Worm (Caenorhabditis elegans): ENCODE results near the gene ref-2.

ref-2 gene

DNA sequence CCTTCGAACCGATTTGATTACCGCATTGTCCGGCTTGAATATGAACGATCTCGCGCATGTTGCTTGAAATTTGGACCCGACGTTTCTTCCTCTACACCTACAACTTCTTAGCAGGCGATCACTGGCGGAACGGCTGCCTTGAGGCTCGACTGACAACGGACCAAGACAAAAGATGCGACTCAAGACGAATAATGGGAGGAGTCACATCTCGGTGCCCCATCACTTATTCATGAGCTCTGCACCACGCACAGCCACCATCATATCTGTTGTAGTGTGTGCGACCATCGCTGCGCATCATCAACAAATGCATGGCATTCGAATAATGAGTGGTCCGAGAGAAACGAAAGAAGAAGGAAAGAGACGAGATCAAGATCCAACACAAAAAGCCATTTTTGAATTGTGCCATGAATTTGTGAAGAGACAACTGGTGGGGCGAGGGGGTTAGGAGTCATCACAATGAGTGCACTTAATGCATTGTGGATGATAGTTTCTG is 32.5 kb downstream of the ref-2 start, which contains the start of gene mec-7:
Gene mec-7, minus strand, starts transcription at position 181 of the 493 bp plus-strand sequence.
- TF ChIP-seq flt-1 (GFP tag; IDR thresholded peaks at IDR 0.05) (no peak), ref-1 (GFP tag; conservative IDR thresholded peaks at IDR 0.05) (no peak), cog-1 (tag; optimal IDR thresholded peaks at IDR 0.05) (no peak), med-1 (GFP tag; optimal IDR thresholded peaks at IDR 0.05; ENCODE audit: insufficient read depth) (no peak), ztf-29 (GFP tag; IDR thresholded peaks at IDR 0.05) (no peak), klf-2 (GFP tag; conservative IDR thresholded peaks at IDR 0.05) (no peak), T22C8.4 (GFP tag; IDR thresholded peaks at IDR 0.05) (no peak), tab-1 (GFP tag; IDR thresholded peaks at IDR 0.05) (no peak), ztf-23 (GFP tag; IDR thresholded peaks at IDR 0.05) (no peak)

DNA sequence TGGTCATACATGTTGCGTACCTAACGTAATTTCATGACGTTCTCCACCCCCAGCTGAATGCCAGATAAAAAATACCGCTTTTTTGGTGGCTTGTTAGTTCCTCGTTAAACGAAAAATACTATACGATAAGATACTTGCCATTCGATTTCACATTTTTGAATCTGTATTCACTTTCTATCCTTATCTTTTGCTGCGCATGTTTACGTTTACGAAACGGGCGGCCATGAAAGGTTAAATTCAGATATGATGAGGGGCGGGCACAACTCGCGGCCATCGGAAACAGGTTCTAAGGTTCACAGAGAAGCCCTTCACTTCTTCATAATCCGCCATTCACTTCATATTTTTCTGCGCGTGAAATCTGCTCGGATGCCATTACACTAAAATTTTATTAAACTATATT is 34.7 kb downstream of the ref-2 start:
- TF ChIP-seq ztf-23 (GFP tag; IDR thresholded peaks at IDR 0.05) = no peak
- no peak for TF ChIP-seq klf-2 (GFP tag; conservative IDR thresholded peaks at IDR 0.05)
- no peak for TF ChIP-seq tab-1 (GFP tag; IDR thresholded peaks at IDR 0.05)
- TF ChIP-seq ztf-29 (GFP tag; IDR thresholded peaks at IDR 0.05) = no peak

DNA sequence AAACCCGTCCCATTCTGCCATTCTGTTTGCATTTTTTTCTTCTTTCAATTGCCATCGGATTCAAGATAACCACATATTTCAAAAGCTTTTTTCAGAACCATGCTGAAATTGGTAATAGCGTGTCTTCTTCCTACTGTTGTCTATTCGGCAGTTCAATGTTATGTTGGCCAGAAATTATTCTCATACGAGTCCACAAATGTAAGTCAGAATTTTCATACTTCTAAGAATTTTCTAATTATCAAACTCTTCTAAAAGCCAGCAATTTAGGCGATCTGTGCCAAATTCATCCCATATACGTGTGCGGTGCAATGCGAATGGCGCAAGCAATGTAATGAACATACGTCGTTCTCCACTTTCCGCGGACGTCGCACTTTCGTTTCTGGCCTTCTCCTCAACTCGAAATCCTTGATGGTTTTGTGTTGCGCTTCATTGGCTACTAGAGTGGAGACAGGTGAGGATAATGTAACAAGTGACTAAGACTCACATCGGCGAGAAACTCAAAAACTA is 35.5 kb downstream of the ref-2 start, which contains the start of gene ZK154.1:
Gene ZK154.1, plus strand, starts transcription at position 51 of the 507 bp plus-strand sequence.
- TF ChIP-seq klf-2 (GFP tag; conservative IDR thresholded peaks at IDR 0.05) (no peak), ref-1 (GFP tag; conservative IDR thresholded peaks at IDR 0.05) (no peak), med-1 (GFP tag; optimal IDR thresholded peaks at IDR 0.05; ENCODE audit: insufficient read depth) (no peak), ztf-29 (GFP tag; IDR thresholded peaks at IDR 0.05) (no peak)

DNA sequence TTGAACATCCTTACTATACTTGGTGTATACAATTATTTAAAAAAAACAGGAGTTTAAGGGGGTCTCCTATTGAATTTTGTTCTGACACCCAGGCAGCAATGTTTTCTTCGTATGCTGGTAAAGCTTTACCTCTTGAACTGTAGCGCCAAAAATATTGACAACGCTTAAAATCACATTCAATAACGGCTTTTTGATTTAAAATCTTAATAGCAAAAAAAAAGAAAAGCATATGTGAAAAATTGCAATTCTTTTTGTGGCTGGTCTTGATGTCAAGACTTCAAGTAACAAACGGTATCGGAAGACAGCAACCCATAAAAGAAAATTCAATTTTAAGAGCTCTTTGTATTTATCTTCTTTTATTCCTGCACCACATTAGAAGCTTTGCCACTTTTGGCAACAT is 37.8 kb downstream of the ref-2 start:
- no peak for TF ChIP-seq tab-1 (GFP tag; IDR thresholded peaks at IDR 0.05)
- no peak for TF ChIP-seq ztf-23 (GFP tag; IDR thresholded peaks at IDR 0.05)
- no peak for TF ChIP-seq med-1 (GFP tag; optimal IDR thresholded peaks at IDR 0.05; ENCODE audit: insufficient read depth)
- TF ChIP-seq T22C8.4 (GFP tag; IDR thresholded peaks at IDR 0.05) = no peak
- no peak for TF ChIP-seq cog-1 (tag; optimal IDR thresholded peaks at IDR 0.05)
- no peak for TF ChIP-seq klf-2 (GFP tag; conservative IDR thresholded peaks at IDR 0.05)
- TF ChIP-seq flt-1 (GFP tag; IDR thresholded peaks at IDR 0.05) = no peak
- no peak for TF ChIP-seq ref-1 (GFP tag; conservative IDR thresholded peaks at IDR 0.05)
- TF ChIP-seq ztf-29 (GFP tag; IDR thresholded peaks at IDR 0.05) = no peak

DNA sequence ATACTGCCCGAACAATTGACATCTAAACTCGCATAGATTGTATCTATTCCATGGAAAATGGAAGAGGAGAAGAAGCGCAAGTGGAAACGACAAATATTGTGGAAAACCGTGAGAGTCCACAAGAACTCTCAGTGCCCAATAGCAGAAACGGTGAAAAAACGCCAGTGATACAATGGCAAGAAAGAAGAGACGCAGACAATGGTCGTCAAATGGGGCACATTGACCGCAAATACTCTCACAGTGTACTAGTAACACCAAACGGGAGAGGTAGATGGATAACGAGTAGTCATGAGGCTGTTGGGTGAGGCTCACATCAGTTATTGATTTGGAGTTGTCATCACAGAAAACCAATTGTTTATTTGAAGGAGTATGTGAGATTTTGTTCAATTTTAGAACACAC is 38.4 kb downstream of the ref-2 start, which contains the start of gene ZK154.4:
Gene ZK154.4, minus strand, starts transcription at position 27 of the 400 bp plus-strand sequence.
- TF ChIP-seq T22C8.4 (GFP tag; IDR thresholded peaks at IDR 0.05) (no peak), ztf-23 (GFP tag; IDR thresholded peaks at IDR 0.05) (no peak), klf-2 (GFP tag; conservative IDR thresholded peaks at IDR 0.05) (no peak), cog-1 (tag; optimal IDR thresholded peaks at IDR 0.05) (no peak), ref-1 (GFP tag; conservative IDR thresholded peaks at IDR 0.05) (no peak), med-1 (GFP tag; optimal IDR thresholded peaks at IDR 0.05; ENCODE audit: insufficient read depth) (no peak)

DNA sequence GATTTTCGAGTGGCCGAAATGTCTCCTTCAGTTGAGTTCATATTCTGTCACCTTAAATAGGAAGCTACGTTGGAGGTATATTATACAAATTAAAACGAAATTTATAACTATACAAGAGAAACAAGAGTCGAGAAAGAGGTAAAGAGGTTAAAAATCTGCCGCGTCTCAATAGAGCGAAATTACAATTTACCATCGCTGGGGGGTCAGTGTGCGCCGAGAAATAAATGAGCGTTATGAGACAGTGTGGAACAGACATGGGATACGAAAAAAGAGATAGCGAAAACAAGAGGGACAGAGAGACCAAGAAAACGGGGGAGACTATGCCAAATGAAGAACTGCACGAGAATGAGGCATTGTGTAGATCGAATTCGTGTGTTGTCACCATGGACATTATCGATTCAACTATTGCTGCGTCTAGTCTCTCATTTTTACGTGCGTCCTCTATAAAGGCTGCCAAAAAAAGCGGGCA is 43.9 kb downstream of the ref-2 start, which contains the start of gene ZK154.5:
Gene ZK154.5, minus strand, starts transcription at position 51 of the 469 bp plus-strand sequence.
- 0 out of 2 replicates have a peak, but pooled peaks have one; percentile 34 for TF ChIP-seq T22C8.4 (GFP tag; IDR thresholded peaks at IDR 0.05)
- 0 out of 2 replicates have a peak, but pooled peaks have one; percentile 45 for TF ChIP-seq flt-1 (GFP tag; IDR thresholded peaks at IDR 0.05)
- no peak for TF ChIP-seq ztf-29 (GFP tag; IDR thresholded peaks at IDR 0.05)
- no peak for TF ChIP-seq ref-1 (GFP tag; conservative IDR thresholded peaks at IDR 0.05)
- no peak for TF ChIP-seq med-1 (GFP tag; optimal IDR thresholded peaks at IDR 0.05; ENCODE audit: insufficient read depth)
- no peak for TF ChIP-seq klf-2 (GFP tag; conservative IDR thresholded peaks at IDR 0.05)
- TF ChIP-seq cog-1 (tag; optimal IDR thresholded peaks at IDR 0.05) = peak; percentile 15
- TF ChIP-seq tab-1 (GFP tag; IDR thresholded peaks at IDR 0.05) = no peak
- TF ChIP-seq ztf-23 (GFP tag; IDR thresholded peaks at IDR 0.05) = no peak

DNA sequence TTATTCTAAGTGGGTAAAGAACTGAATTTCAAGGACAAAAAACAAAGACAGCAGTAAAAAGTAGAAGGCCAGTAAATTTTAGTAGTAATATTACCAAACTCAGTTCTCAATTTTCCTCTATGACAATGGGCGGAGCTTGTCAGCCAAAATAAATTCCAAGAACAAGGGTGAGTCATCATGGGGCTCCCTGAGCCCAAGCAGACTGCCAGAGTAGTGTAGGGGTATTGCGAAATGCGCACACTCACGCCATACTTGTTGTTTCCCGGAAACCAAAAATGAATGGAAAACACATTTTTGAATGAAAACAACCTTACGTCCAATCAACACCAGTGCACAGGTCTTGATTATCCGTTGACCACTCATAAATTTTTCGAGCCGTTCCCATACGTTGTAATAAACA is 47.8 kb downstream of the ref-2 start:
- TF ChIP-seq flt-1 (GFP tag; IDR thresholded peaks at IDR 0.05) (no peak), ref-1 (GFP tag; conservative IDR thresholded peaks at IDR 0.05) (no peak), tab-1 (GFP tag; IDR thresholded peaks at IDR 0.05) (no peak), cog-1 (tag; optimal IDR thresholded peaks at IDR 0.05) (no peak), med-1 (GFP tag; optimal IDR thresholded peaks at IDR 0.05; ENCODE audit: insufficient read depth) (no peak)

DNA sequence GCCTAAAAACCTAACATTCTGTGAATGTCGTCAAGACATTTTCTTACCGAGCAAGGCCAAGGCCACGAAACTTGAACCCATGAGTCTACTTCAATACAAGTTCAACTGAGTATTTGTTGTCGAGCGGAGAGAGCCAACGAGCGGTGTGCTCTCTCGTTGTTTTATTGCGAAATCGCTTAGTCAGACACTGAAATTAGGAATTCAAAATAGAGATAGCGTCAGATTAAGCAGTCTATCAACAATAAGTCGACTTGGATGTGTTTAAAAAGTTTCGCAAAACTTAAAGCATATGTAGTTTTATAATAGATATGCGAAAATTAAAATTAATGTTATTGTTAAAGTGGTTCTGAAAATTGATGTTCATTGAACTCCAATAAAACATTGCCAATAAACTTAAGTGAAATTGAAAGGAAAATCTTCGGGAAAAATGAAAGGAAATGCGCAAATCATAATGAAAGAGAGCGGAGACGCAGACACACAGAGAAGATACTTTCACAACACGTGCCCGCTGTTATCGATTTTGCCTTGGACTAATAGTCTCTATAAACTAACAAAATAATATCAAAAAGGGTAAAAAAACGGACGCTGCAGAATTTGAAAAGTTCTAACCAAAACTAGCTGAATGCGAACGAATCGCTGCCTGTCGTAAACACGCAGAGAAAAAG is 49.5 kb downstream of the ref-2 start, which contains the start of gene ZK154.6:
Gene ZK154.6, minus strand, starts transcription at position 187 of the 665 bp plus-strand sequence.
- no peak for TF ChIP-seq cog-1 (tag; optimal IDR thresholded peaks at IDR 0.05)
- no peak for TF ChIP-seq ref-1 (GFP tag; conservative IDR thresholded peaks at IDR 0.05)
- TF ChIP-seq tab-1 (GFP tag; IDR thresholded peaks at IDR 0.05) = no peak
- TF ChIP-seq med-1 (GFP tag; optimal IDR thresholded peaks at IDR 0.05; ENCODE audit: insufficient read depth) = no peak
- TF ChIP-seq ztf-23 (GFP tag; IDR thresholded peaks at IDR 0.05) = no peak
- TF ChIP-seq klf-2 (GFP tag; conservative IDR thresholded peaks at IDR 0.05) = no peak
- TF ChIP-seq flt-1 (GFP tag; IDR thresholded peaks at IDR 0.05) = no peak
- TF ChIP-seq T22C8.4 (GFP tag; IDR thresholded peaks at IDR 0.05) = peak; percentile 59

DNA sequence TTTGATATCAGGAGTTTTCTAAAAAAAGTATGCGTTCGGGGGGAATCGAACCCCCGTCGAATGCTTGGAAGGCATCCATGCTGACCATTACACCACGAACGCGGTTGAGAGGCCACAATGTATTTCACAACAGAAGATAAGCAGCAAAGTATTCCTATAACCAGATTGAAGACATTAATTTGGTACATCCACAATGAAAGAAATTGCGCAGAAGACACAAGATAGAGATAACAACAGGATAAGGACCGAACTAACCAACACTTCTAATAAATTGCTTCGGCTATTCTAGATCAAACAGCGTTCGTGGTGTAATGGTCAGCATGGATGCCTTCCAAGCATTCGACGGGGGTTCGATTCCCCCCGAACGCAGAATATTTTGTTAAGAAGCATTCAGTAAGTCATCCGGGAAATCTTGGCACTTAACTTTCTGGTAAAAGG is 50.3 kb downstream of the ref-2 start:
- peak; percentile 68; the same call in 1 of the 2 replicates for TF ChIP-seq flt-1 (GFP tag; IDR thresholded peaks at IDR 0.05)
- no peak for TF ChIP-seq cog-1 (tag; optimal IDR thresholded peaks at IDR 0.05)
- peak; percentile 75 for TF ChIP-seq ztf-23 (GFP tag; IDR thresholded peaks at IDR 0.05)
- no peak for TF ChIP-seq ztf-29 (GFP tag; IDR thresholded peaks at IDR 0.05)
- TF ChIP-seq med-1 (GFP tag; optimal IDR thresholded peaks at IDR 0.05; ENCODE audit: insufficient read depth) = no peak
- peak; percentile 62 for TF ChIP-seq tab-1 (GFP tag; IDR thresholded peaks at IDR 0.05)
- TF ChIP-seq T22C8.4 (GFP tag; IDR thresholded peaks at IDR 0.05) = 0 out of 2 replicates have a peak, but pooled peaks have one; percentile 42
- 0 out of 2 replicates have a peak, but pooled peaks have one; percentile 12 for TF ChIP-seq ref-1 (GFP tag; conservative IDR thresholded peaks at IDR 0.05)
- TF ChIP-seq klf-2 (GFP tag; conservative IDR thresholded peaks at IDR 0.05) = 0 out of 2 replicates have a peak, but pooled peaks have one; percentile 8
